Worm (Caenorhabditis elegans) whole organism, L2 larva: ENCODE results near the gene hda-6.

ENCODE experiments used
- C34F6.9 ChIP-seq: fragments of 150-350 bp; optimal IDR thresholded peaks from 2 replicates; lab custom pipeline; 2014; ENCODE audit warnings: missing biosample characterization, missing genetic modification characterization
- R02D3.7 ChIP-seq: fragments of 150-350 bp; optimal IDR thresholded peaks from 2 replicates; lab custom pipeline; 2014; ENCODE audit warnings: missing biosample characterization, missing genetic modification characterization
- Y55F3AM.14 ChIP-seq: fragments of 200-800 bp; sonication (Bioruptor generic); optimal IDR thresholded peaks from 2 replicates; lab custom pipeline; 2018; ENCODE audit warnings: mild to moderate bottlenecking, missing genetic modification characterization, missing compliant biosample characterization
- ZK546.5 ChIP-seq: sonication (generic microtip); optimal IDR thresholded peaks from 2 replicates; lab custom pipeline; 2017; ENCODE audit warnings: missing biosample characterization, missing genetic modification characterization
- alr-1 ChIP-seq: fragments of 150-350 bp; optimal IDR thresholded peaks from 2 replicates; lab custom pipeline; 2014; ENCODE audit warnings: missing biosample characterization, missing genetic modification characterization
- aly-2 ChIP-seq: fragments of 150-350 bp; optimal IDR thresholded peaks from 2 replicates; lab custom pipeline; 2014; ENCODE audit warnings: missing biosample characterization, missing genetic modification characterization
- ama-1 ChIP-seq: fragments of 150-350 bp; optimal IDR thresholded peaks from 2 replicates; lab custom pipeline; 2018; ENCODE audit warnings: inconsistent platforms
- blmp-1 ChIP-seq: sonication (generic microtip); optimal IDR thresholded peaks from 2 replicates; lab custom pipeline; 2017; ENCODE audit warnings: missing genetic modification characterization, mild to moderate bottlenecking, missing compliant biosample characterization, antibody characterized with exemption, moderate library complexity; ENCODE audit not compliant: insufficient read depth
- ceh-16 ChIP-seq: fragments of 150-350 bp; optimal IDR thresholded peaks from 2 replicates; lab custom pipeline; 2014; ENCODE audit warnings: missing biosample characterization, missing genetic modification characterization
- dmd-4 ChIP-seq: sonication (generic microtip); optimal IDR thresholded peaks from 2 replicates; lab custom pipeline; 2017; ENCODE audit warnings: missing biosample characterization, missing genetic modification characterization
- egl-27 ChIP-seq: sonication (generic microtip); optimal IDR thresholded peaks from 3 replicates; lab custom pipeline; 2017; ENCODE audit warnings: missing biosample characterization, missing genetic modification reagents, missing genetic modification characterization
- elt-1 ChIP-seq: fragments of 150-350 bp; optimal IDR thresholded peaks from 2 replicates; lab custom pipeline; 2014; ENCODE audit warnings: missing biosample characterization, missing genetic modification characterization
- elt-3 ChIP-seq: sonication (generic microtip); optimal IDR thresholded peaks from 2 replicates; lab custom pipeline; 2017; ENCODE audit warnings: missing biosample characterization, missing genetic modification characterization
- gmeb-1 ChIP-seq: fragments of 150-350 bp; optimal IDR thresholded peaks from 2 replicates; lab custom pipeline; 2014; ENCODE audit warnings: missing biosample characterization, missing genetic modification characterization
- lin-39 ChIP-seq: fragments of 150-350 bp; optimal IDR thresholded peaks from 2 replicates; lab custom pipeline; 2014; ENCODE audit warnings: missing biosample characterization, missing genetic modification reagents, missing genetic modification characterization
- lsy-2 ChIP-seq, 2 experiments: fragments of 150-350 bp in 1 of 2; sonication (generic microtip) in 1 of 2; optimal IDR thresholded peaks; 2 replicates each; lab custom pipeline; 2014 to 2017; ENCODE audit warnings: missing biosample characterization in 2 of 2, missing genetic modification characterization in 2 of 2
- mab-5 ChIP-seq: fragments of 150-350 bp; optimal IDR thresholded peaks from 2 replicates; lab custom pipeline; 2014; ENCODE audit warnings: missing biosample characterization, missing genetic modification characterization
- mbf-1 ChIP-seq: sonication (generic microtip); optimal IDR thresholded peaks from 2 replicates; lab custom pipeline; 2017; ENCODE audit warnings: missing biosample characterization, missing genetic modification characterization
- mdl-1 ChIP-seq, 2 experiments: fragments of 150-350 bp in 1 of 2; sonication (generic microtip) in 1 of 2; optimal IDR thresholded peaks; 2 replicates each; lab custom pipeline; 2017; ENCODE audit warnings: missing biosample characterization in 2 of 2, missing genetic modification characterization in 2 of 2
- nhr-10 ChIP-seq: sonication (generic microtip); optimal IDR thresholded peaks from 2 replicates; lab custom pipeline; 2017; ENCODE audit warnings: missing biosample characterization, missing genetic modification characterization
- nhr-11 ChIP-seq: fragments of 150-350 bp; optimal IDR thresholded peaks from 2 replicates; lab custom pipeline; 2014; ENCODE audit warnings: missing biosample characterization, missing genetic modification characterization
- nhr-129 ChIP-seq: fragments of 150-350 bp; optimal IDR thresholded peaks from 2 replicates; lab custom pipeline; 2014; ENCODE audit warnings: missing biosample characterization, missing genetic modification characterization
- nhr-21 ChIP-seq: fragments of 150-350 bp; optimal IDR thresholded peaks from 2 replicates; lab custom pipeline; 2014; ENCODE audit warnings: missing biosample characterization, missing genetic modification characterization
- nhr-23 ChIP-seq: fragments of 150-350 bp; optimal IDR thresholded peaks from 2 replicates; lab custom pipeline; 2014; ENCODE audit warnings: missing biosample characterization, missing genetic modification reagents, missing genetic modification characterization
- nhr-237 ChIP-seq: fragments of 150-350 bp; optimal IDR thresholded peaks from 2 replicates; lab custom pipeline; 2014; ENCODE audit warnings: missing biosample characterization, missing genetic modification characterization
- nhr-25 ChIP-seq: fragments of 150-350 bp; sonication (generic microtip); optimal IDR thresholded peaks from 3 replicates; lab custom pipeline; 2014; ENCODE audit warnings: missing biosample characterization, missing genetic modification characterization
- peb-1 ChIP-seq: fragments of 150-350 bp; optimal IDR thresholded peaks from 2 replicates; lab custom pipeline; 2014; ENCODE audit warnings: missing biosample characterization, missing genetic modification characterization
- sem-4 ChIP-seq: fragments of 150-350 bp; optimal IDR thresholded peaks from 2 replicates; lab custom pipeline; 2014; ENCODE audit warnings: missing biosample characterization, missing genetic modification reagents, missing genetic modification characterization
- skn-1 ChIP-seq: sonication (generic microtip); optimal IDR thresholded peaks from 2 replicates; lab custom pipeline; 2017; ENCODE audit warnings: missing biosample characterization, missing genetic modification characterization
- sma-3 ChIP-seq: sonication (generic microtip); optimal IDR thresholded peaks from 2 replicates; lab custom pipeline; 2016; ENCODE audit warnings: missing genetic modification reagents, missing genetic modification characterization, missing compliant biosample characterization
- sma-9 ChIP-seq, 2 experiments: fragments of 150-350 bp in 1 of 2; sonication (generic microtip) in 1 of 2; optimal IDR thresholded peaks; 2 replicates each; lab custom pipeline; 2014 to 2016; ENCODE audit warnings: missing genetic modification characterization in 2 of 2, mild to moderate bottlenecking in 1 of 2, missing biosample characterization in 1 of 2, missing compliant biosample characterization in 1 of 2, missing genetic modification reagents in 1 of 2, moderate library complexity in 1 of 2
- unc-55 ChIP-seq: fragments of 150-350 bp; sonication (generic microtip); optimal IDR thresholded peaks from 3 replicates; lab custom pipeline; 2014; ENCODE audit warnings: missing biosample characterization, missing genetic modification reagents, missing genetic modification characterization
- unc-62 ChIP-seq: fragments of 150-350 bp; optimal IDR thresholded peaks from 2 replicates; lab custom pipeline; 2014; ENCODE audit warnings: missing biosample characterization, missing genetic modification reagents, missing genetic modification characterization
- zag-1 ChIP-seq: fragments of 150-350 bp; optimal IDR thresholded peaks from 2 replicates; lab custom pipeline; 2014; ENCODE audit warnings: missing biosample characterization, missing genetic modification characterization
- ztf-11 ChIP-seq: sonication (generic microtip); optimal IDR thresholded peaks from 2 replicates; lab custom pipeline; 2017; ENCODE audit warnings: missing biosample characterization, missing genetic modification characterization
- ztf-4 ChIP-seq: fragments of 150-350 bp; optimal IDR thresholded peaks from 2 replicates; lab custom pipeline; 2014; ENCODE audit warnings: missing biosample characterization, missing genetic modification characterization

hda-6 gene

DNA sequence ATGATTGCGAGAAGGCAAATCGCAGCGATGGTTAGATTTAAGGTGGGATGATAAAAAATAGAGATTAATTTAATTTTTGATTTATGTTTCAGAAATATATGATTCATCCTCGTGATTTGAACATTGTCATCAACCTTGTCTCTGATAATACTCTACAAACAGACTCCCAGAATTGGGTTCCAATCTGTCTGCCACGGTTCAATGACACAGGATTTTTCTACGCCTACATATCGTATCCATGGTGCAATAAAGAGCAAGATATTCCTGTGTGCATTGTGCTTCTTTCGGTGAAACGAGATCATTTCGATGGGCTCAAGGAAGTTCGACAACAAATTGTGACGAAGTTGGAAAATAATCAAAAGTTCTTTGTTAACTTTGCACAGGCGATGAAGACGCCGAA is 3.8 kb upstream of the hda-6 start:
- TF ChIP-seq gmeb-1 (tag; lab: Kevin White, UChicago) (no peak), skn-1 (tag; lab: Kevin White, UChicago) (no peak), sem-4 (no peak), nhr-11 (no peak), ZK546.5 (tag; lab: Kevin White, UChicago) (no peak), R02D3.7 (tag; lab: Kevin White, UChicago) (no peak), ama-1 (lab: Kevin White, UChicago) (no peak), sma-9 (GFP tag; optimal IDR thresholded peaks at IDR 0.05; lab: Kevin White, UChicago) (no peak), sma-9 (tag; optimal IDR thresholded peaks at IDR 0.05; lab: Kevin White, UChicago) (no peak), nhr-129 (tag; lab: Kevin White, UChicago) (no peak), C34F6.9 (no peak), elt-1 (tag; lab: Kevin White, UChicago) (no peak), nhr-10 (tag; lab: Kevin White, UChicago) (no peak), sma-3 (GFP tag; lab: Kevin White, UChicago) (no peak), mdl-1 (tag; optimal IDR thresholded peaks at IDR 0.05; lab: Kevin White, UChicago) (no peak)

DNA sequence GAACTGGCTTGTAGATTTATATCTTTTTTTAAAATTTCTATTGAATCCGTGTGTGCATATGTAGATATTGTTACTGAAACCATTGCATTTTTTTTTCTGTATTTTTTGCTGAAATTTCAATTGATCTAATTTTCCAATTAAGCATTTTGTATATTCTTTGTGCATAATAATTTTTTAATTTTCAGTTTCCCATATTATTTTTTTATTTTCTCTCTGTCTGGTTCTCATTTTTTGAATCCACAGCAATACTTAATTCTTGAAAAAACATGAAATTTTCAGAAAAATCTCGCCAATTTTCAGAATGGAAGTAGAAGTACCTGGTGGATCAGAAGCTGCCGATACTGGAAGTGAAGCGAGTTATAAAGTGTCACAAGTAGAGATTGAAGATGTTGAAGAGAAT is 2.5 kb upstream of the hda-6 start, which contains the start of gene sand-1:
TSS of gene sand-1 (plus strand) at position 301 of the 400 bp plus-strand sequence.
- TF ChIP-seq mdl-1 (tag; optimal IDR thresholded peaks at IDR 0.05; lab: Kevin White, UChicago): no peak
- no peak for TF ChIP-seq nhr-11
- TF ChIP-seq peb-1 (tag; lab: Kevin White, UChicago): no peak
- TF ChIP-seq Y55F3AM.14 (GFP tag; lab: Kevin White, UChicago): no peak

DNA sequence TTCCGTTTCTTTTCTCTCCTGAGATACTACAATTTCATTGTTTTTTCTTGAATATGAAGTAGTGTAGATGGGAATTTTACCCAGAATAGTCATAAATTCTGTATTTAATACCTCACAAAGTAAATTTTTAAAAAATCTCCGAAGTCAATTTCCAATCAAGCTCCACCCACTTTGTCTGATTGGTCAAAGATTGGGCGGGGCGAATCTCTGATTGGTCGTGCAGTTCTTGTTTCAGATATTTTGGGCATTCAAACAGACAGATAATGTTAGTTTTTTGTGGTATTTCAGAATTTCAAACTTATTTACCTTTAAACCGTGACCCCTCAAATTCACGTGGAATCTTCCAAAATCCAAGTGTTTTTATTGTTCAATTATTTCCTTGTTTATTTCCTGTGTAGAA is 3.6 kb downstream of the hda-6 start, which contains the start of gene F41H10.5:
TSS of gene F41H10.5 (plus strand) at position 375 of the 400 bp plus-strand sequence.
- TF ChIP-seq egl-27 (no peak), unc-62 (GFP tag; lab: Kevin White, UChicago) (no peak), ceh-16 (no peak), zag-1 (tag; lab: Kevin White, UChicago) (no peak), ztf-11 (tag; lab: Kevin White, UChicago) (no peak), dmd-4 (tag; lab: Kevin White, UChicago) (no peak), skn-1 (tag; lab: Kevin White, UChicago) (no peak), nhr-23 (tag; lab: Kevin White, UChicago) (no peak), nhr-10 (tag; lab: Kevin White, UChicago) (no peak), nhr-21 (tag; lab: Kevin White, UChicago) (no peak), blmp-1 (tag; lab: Kevin White, UChicago) (no peak), C34F6.9 (no peak), R02D3.7 (tag; lab: Kevin White, UChicago) (no peak), mbf-1 (tag; lab: Kevin White, UChicago) (no peak), elt-3 (tag; lab: Kevin White, UChicago) (no peak), lsy-2 (tag; optimal IDR thresholded peaks at IDR 0.05; lab: Kevin White, UChicago) (no peak), ztf-4 (tag; lab: Kevin White, UChicago) (no peak), ZK546.5 (tag; lab: Kevin White, UChicago) (no peak), nhr-11 (no peak), lin-39 (tag; lab: Kevin White, UChicago) (no peak)

DNA sequence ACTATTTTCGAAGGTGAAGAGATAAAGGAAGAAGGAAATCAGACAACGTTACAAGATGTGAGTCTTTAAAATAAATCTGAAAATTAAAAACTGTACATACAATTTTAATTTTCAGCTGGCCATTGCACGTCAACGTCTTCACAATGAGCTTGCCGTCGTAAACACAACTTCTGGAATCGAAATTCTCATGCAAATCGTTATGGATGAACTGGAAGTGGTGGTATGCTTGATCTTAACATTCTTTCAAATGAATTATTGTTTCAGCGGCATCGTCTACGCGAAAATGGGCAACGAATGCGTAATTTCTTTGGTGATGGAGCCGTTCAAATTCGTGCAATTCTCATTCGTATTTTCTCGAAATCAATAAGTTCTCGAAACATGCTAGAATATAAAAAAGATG is 9.5 kb downstream of the hda-6 start:
- no peak for TF ChIP-seq ZK546.5 (tag; lab: Kevin White, UChicago)
- TF ChIP-seq aly-2 (tag; lab: Kevin White, UChicago): no peak
- no peak for TF ChIP-seq mab-5 (tag; lab: Kevin White, UChicago)
- TF ChIP-seq mbf-1 (tag; lab: Kevin White, UChicago): no peak
- no peak for TF ChIP-seq elt-3 (tag; lab: Kevin White, UChicago)
- TF ChIP-seq nhr-25 (tag; lab: Kevin White, UChicago): no peak
- no peak for TF ChIP-seq sem-4
- TF ChIP-seq nhr-23 (tag; lab: Kevin White, UChicago): no peak
- TF ChIP-seq nhr-21 (tag; lab: Kevin White, UChicago): no peak
- no peak for TF ChIP-seq alr-1 (tag; lab: Kevin White, UChicago)
- TF ChIP-seq, all 48 proteins: peak for 0

DNA sequence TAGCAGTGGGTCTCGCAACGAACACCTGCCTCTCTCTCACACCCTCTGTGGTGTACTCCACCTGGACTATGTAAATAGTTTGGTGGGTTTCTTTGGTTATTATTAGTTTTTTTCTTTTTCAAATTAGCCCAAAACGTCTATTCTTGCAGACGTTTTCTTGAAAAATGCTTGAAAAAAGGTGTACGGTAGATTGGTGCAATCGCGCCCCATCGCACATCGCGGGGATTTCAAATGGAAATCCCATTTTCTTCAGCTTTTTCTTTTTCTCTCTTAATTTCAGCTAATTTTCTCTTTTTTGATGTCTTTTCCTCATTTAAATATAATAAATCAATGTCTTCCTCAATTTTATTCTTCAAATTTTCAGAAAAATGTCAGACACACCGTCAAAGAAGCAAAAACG is 10.0 kb downstream of the hda-6 start, which contains the start of gene Y4C6B.1:
TSS of gene Y4C6B.1 (plus strand) at position 365 of the 400 bp plus-strand sequence.
- TF ChIP-seq lsy-2 (tag; optimal IDR thresholded peaks at IDR 0.05; lab: Kevin White, UChicago) (peak in 1 of 2 experiments; percentile 87), nhr-237 (tag; lab: Kevin White, UChicago) (no peak), unc-55 (GFP tag; lab: Kevin White, UChicago) (peak; percentile 16), nhr-23 (tag; lab: Kevin White, UChicago) (no peak)
